Worm (Caenorhabditis elegans): ENCODE measurements around the gene set-21.

Gene set-21

DNA sequence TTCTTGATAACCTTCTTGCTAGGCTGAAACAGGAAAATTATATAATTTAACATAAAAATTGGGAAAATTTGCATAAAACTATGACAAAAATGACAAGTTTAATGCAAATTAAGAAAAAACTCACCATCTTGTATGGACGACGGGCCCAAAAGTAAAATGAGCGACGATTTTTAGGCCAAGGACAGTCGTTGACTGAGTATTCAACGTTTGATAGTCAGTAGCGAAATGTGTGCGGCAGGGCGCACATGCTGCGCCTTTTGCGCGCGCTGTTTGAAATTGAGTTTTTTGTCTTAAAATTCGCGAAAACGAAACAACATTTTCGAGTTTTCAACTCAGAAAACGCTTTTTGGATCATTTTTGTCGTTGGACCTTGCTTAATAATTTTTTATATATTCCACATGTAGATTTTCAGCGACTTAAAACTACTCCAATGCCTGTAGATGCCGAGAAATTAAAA, at the start of gene set-21, which contains the start of gene rpl-7A:
TSS of gene set-21 (plus strand) at position 407 of the 457 bp plus-strand sequence.
TSS of gene rpl-7A (minus strand) at position 153 of the 457 bp plus-strand sequence.
- TF ChIP-seq fos-1 (tag; optimal IDR thresholded peaks at IDR 0.05) (peak; percentile 75), tlp-1 (tag; optimal IDR thresholded peaks at IDR 0.05) (no peak), ama-1 (optimal IDR thresholded peaks at IDR 0.05) (no peak), isw-1 (GFP tag; IDR thresholded peaks at IDR 0.05) (peak; percentile 99), mef-2 (tag; optimal IDR thresholded peaks at IDR 0.05) (no peak), C16A3.4 (tag; optimal IDR thresholded peaks at IDR 0.05) (peak; percentile 91), nhr-84 (tag; optimal IDR thresholded peaks at IDR 0.05) (no peak), unc-30 (tag; optimal IDR thresholded peaks at IDR 0.05) (no peak), tbx-2 (tag; optimal IDR thresholded peaks at IDR 0.05) (peak; percentile 95), aly-2 (tag; optimal IDR thresholded peaks at IDR 0.05) (peak; percentile 85), efl-1 (optimal IDR thresholded peaks at IDR 0.05) (peak; percentile 94 to 98), efl-1 (GFP tag; optimal IDR thresholded peaks at IDR 0.05 in 1 of 2) (peak; percentile 93 to 100), efl-3 (GFP tag; optimal IDR thresholded peaks at IDR 0.05) (no peak), unc-86 (tag; optimal IDR thresholded peaks at IDR 0.05) (peak; percentile 95), C04F5.9 (tag; optimal IDR thresholded peaks at IDR 0.05) (peak; percentile 90), mdl-1 (tag; optimal IDR thresholded peaks at IDR 0.05) (peak in 1 of 2 experiments; percentile 67), ceh-82 (tag; optimal IDR thresholded peaks at IDR 0.05) (peak; percentile 84 to 94 (median 90)), alr-1 (tag; optimal IDR thresholded peaks at IDR 0.05; ENCODE audit: borderline replicate concordance) (no peak), nhr-12 (tag; optimal IDR thresholded peaks at IDR 0.05) (no peak), ztf-11 (tag; optimal IDR thresholded peaks at IDR 0.05) (peak in 1 of 2 experiments; percentile 92), irx-1 (tag; optimal IDR thresholded peaks at IDR 0.05) (peak; percentile 92), grh-1 (GFP tag; IDR thresholded peaks at IDR 0.05) (peak; percentile 99), ceh-88 (GFP tag; IDR thresholded peaks at IDR 0.05) (peak; percentile 95), fkh-4 (tag; optimal IDR thresholded peaks at IDR 0.05; ENCODE audit: borderline replicate concordance) (peak; percentile 61), nhr-85 (tag) (peak; percentile 98), nhr-90 (tag; optimal IDR thresholded peaks at IDR 0.05; ENCODE audit: poor library complexity) (peak; percentile 96), sox-4 (tag; optimal IDR thresholded peaks at IDR 0.05) (peak; percentile 77), nhr-28 (tag; optimal IDR thresholded peaks at IDR 0.05) (no peak), egl-13 (tag; optimal IDR thresholded peaks at IDR 0.05) (peak; percentile 92), unc-62 (GFP tag; optimal IDR thresholded peaks at IDR 0.05) (no peak), pqm-1 (tag; optimal IDR thresholded peaks at IDR 0.05) (no peak), nhr-19 (GFP tag; conservative IDR thresholded peaks at IDR 0.05) (peak; percentile 98), lin-14 (GFP tag; optimal IDR thresholded peaks at IDR 0.05) (peak; percentile 97), egl-27 (tag; optimal IDR thresholded peaks at IDR 0.05) (peak in 1 of 2 experiments; percentile 49), lin-13 (GFP tag; optimal IDR thresholded peaks at IDR 0.05) (peak; percentile 78), pag-3 (tag; optimal IDR thresholded peaks at IDR 0.05; ENCODE audit: borderline replicate concordance, insufficient read depth) (no peak), ceh-63 (GFP tag; optimal IDR thresholded peaks at IDR 0.05) (peak; percentile 26), lin-39 (tag; optimal IDR thresholded peaks at IDR 0.05) (peak; percentile 26), dsc-1 (tag; optimal IDR thresholded peaks at IDR 0.05) (peak; percentile 94), nhr-11 (tag; optimal IDR thresholded peaks at IDR 0.05) (peak; percentile 65), sup-37 (GFP tag; optimal IDR thresholded peaks at IDR 0.05) (peak; percentile 83), mab-9 (GFP tag; IDR thresholded peaks at IDR 0.05) (peak; percentile 92), lsy-2 (tag; optimal IDR thresholded peaks at IDR 0.05) (peak; percentile 94 to 95), sptf-1 (tag; optimal IDR thresholded peaks at IDR 0.05) (no peak), snpc-4 (tag; optimal IDR thresholded peaks at IDR 0.05) (peak; percentile 53), jun-1 (tag; optimal IDR thresholded peaks at IDR 0.05) (peak; percentile 82), ceh-90 (tag; optimal IDR thresholded peaks at IDR 0.05) (peak; percentile 46), nhr-77 (tag; optimal IDR thresholded peaks at IDR 0.05) (peak; percentile 86), lin-35 (GFP tag; optimal IDR thresholded peaks at IDR 0.05) (peak; percentile 94 to 97), nhr-47 (tag; optimal IDR thresholded peaks at IDR 0.05) (peak; percentile 98), C34B4.2 (tag; optimal IDR thresholded peaks at IDR 0.05) (peak; percentile 80), ets-5 (GFP tag; IDR thresholded peaks at IDR 0.05) (no peak), blmp-1 (tag; optimal IDR thresholded peaks at IDR 0.05) (peak; percentile 53), ztf-4 (tag; optimal IDR thresholded peaks at IDR 0.05) (peak; percentile 89)

All from whole organism, L1 larva.